Fruit fly (Drosophila melanogaster): Measurements from ENCODE around the gene GILT2.

Gene GILT2

dm6 chr3R:23659598-23659997, 19.1 kb upstream of the GILT2 start:
- TF ChIP-seq h (GFP tag; optimal IDR thresholded peaks at IDR 0.05) (no peak), Myc (optimal IDR thresholded peaks at IDR 0.05) (no peak), Dif (GFP tag; optimal IDR thresholded peaks at IDR 0.05; ENCODE audit: partially characterized antibody) (no peak), dl (GFP tag; optimal IDR thresholded peaks at IDR 0.05; ENCODE audit: insufficient read depth in 1 of 2, partially characterized antibody in 2 of 2) (no peak), Jra (GFP tag; optimal IDR thresholded peaks at IDR 0.05) (no peak), tai (GFP tag; optimal IDR thresholded peaks at IDR 0.05) (no peak), GATAd (GFP tag; optimal IDR thresholded peaks at IDR 0.05) (no peak), jim (GFP tag; optimal IDR thresholded peaks at IDR 0.05) (no peak), woc (GFP tag; optimal IDR thresholded peaks at IDR 0.05) (no peak), brk (GFP tag; optimal IDR thresholded peaks at IDR 0.05) (no peak), usp (GFP tag; optimal IDR thresholded peaks at IDR 0.05) (no peak), Hnf4 (GFP tag; optimal IDR thresholded peaks at IDR 0.05) (no peak), fru (GFP tag; optimal IDR thresholded peaks at IDR 0.05) (no peak), lola (GFP tag; optimal IDR thresholded peaks at IDR 0.05) (no peak), br (GFP tag; optimal IDR thresholded peaks at IDR 0.05) (no peak), Hr78 (GFP tag; optimal IDR thresholded peaks at IDR 0.05) (no peak), HLH106 (tag; optimal IDR thresholded peaks at IDR 0.05) (no peak), dsf (GFP tag; optimal IDR thresholded peaks at IDR 0.05; ENCODE audit: borderline replicate concordance) (no peak)

DNA sequence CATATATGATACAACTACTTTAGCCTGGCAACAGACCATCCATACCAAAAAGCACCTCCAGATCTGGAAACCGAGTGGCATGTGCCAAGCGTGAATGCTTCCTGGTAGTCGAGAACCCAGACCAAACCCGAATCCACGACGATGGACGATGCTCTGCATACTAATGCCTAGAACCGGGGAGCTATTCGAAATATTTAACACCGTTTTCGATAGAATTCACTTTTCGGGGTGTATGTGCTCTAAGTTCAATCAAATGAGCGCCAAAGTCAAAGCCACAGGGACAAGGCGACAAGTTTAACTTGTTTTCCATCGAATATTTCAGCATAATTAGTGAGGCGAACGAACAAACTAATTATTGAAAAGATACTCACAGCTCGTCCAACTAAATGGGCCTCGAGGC, 15.9 kb upstream of the GILT2 start:
- TF ChIP-seq Hr83 (GFP tag; optimal IDR thresholded peaks at IDR 0.05; ENCODE audit: poor library complexity, severe bottlenecking) = no peak
- no peak for TF ChIP-seq Dfd (GFP tag; optimal IDR thresholded peaks at IDR 0.05)
- TF ChIP-seq OdsH (GFP tag; optimal IDR thresholded peaks at IDR 0.05) = no peak

- TF ChIP-seq Sp1 (GFP tag; optimal IDR thresholded peaks at IDR 0.05) = no peak
These were observed 14.3 kb upstream of the GILT2 start for dm6 chr3R:23664437-23664836.

dm6 chr3R:23666672-23667211, 12.0 kb upstream of the GILT2 start:
- TF ChIP-seq Vsx2 (GFP tag; optimal IDR thresholded peaks at IDR 0.05; ENCODE audit: partially characterized antibody) (no peak), br (GFP tag; optimal IDR thresholded peaks at IDR 0.05) (no peak), Hnf4 (GFP tag; optimal IDR thresholded peaks at IDR 0.05) (no peak), Dfd (GFP tag; optimal IDR thresholded peaks at IDR 0.05) (no peak), Rel (GFP tag; optimal IDR thresholded peaks at IDR 0.05) (no peak), Rel (tag; optimal IDR thresholded peaks at IDR 0.05) (no peak), dmrt93B (GFP tag; optimal IDR thresholded peaks at IDR 0.05) (no peak), rgr (GFP tag; optimal IDR thresholded peaks at IDR 0.05) (no peak), Dif (GFP tag; optimal IDR thresholded peaks at IDR 0.05; ENCODE audit: partially characterized antibody) (no peak), sv (GFP tag; optimal IDR thresholded peaks at IDR 0.05) (no peak), usp (GFP tag; optimal IDR thresholded peaks at IDR 0.05) (no peak), CG32264 (GFP tag; optimal IDR thresholded peaks at IDR 0.05) (no peak)

DNA sequence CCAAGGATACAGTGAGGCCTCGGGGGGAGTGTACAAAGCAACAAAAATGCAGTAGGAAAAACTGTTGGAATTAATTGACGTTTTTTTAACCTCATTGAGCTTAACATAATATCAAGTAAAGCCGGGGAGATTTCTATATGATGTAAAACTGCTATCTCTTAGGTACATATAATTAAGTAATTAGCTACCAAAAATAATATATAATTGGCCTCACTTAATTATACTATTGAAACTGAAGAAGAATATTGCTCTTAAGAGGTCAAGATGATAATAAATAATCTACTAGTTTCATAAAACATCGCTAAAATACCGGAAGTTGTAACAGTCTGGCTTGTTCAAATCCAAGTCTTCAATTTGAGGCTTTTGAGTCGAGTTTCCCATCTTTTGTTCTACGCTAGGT, 11.2 kb upstream of the GILT2 start:
- TF ChIP-seq GATAd (GFP tag; optimal IDR thresholded peaks at IDR 0.05) = no peak
- TF ChIP-seq tai (GFP tag; optimal IDR thresholded peaks at IDR 0.05) = no peak
- no peak for TF ChIP-seq Hr78 (GFP tag; optimal IDR thresholded peaks at IDR 0.05)
- TF ChIP-seq HLH106 (tag; optimal IDR thresholded peaks at IDR 0.05) = no peak
- no peak for TF ChIP-seq sage (GFP tag; optimal IDR thresholded peaks at IDR 0.05)
- no peak for TF ChIP-seq pan (optimal IDR thresholded peaks at IDR 0.05)
- TF ChIP-seq jim (GFP tag; optimal IDR thresholded peaks at IDR 0.05) = no peak
- TF ChIP-seq Mio (GFP tag; optimal IDR thresholded peaks at IDR 0.05) = no peak

dm6 chr3R:23668583-23668982, 10.1 kb upstream of the GILT2 start:
- TF ChIP-seq Rel (GFP tag; optimal IDR thresholded peaks at IDR 0.05) (no peak), Rel (tag; optimal IDR thresholded peaks at IDR 0.05) (peak; percentile 33), lola (GFP tag; optimal IDR thresholded peaks at IDR 0.05) (no peak)

All from whole organism, wandering third instar larva.